Worm (Caenorhabditis elegans) whole organism, L3 larva: ENCODE data around the gene mcp-1.
A peak's percentile ranks its signal among the peaks of the same experiment; 100 is the strongest.

ENCODE experiments used
- R02D3.7 ChIP-seq: fragments of 150-350 bp; optimal IDR thresholded peaks from 2 replicates; lab custom pipeline; 2014; ENCODE audit warnings: missing biosample characterization, missing genetic modification characterization
- ZK546.5 ChIP-seq: sonication (generic microtip); optimal IDR thresholded peaks from 2 replicates; lab custom pipeline; 2017; ENCODE audit warnings: missing biosample characterization, missing genetic modification characterization
- aly-2 ChIP-seq: fragments of 150-350 bp; optimal IDR thresholded peaks from 2 replicates; lab custom pipeline; 2014; ENCODE audit warnings: missing biosample characterization, missing genetic modification characterization
- ama-1 ChIP-seq: fragments of 150-350 bp; optimal IDR thresholded peaks from 2 replicates; lab custom pipeline; 2018
- ceh-28 ChIP-seq: fragments of 150-350 bp; optimal IDR thresholded peaks from 2 replicates; lab custom pipeline; 2014; ENCODE audit warnings: missing biosample characterization, missing genetic modification reagents, missing genetic modification characterization
- ceh-82 ChIP-seq: fragments of 150-350 bp; optimal IDR thresholded peaks from 2 replicates; lab custom pipeline; 2014; ENCODE audit warnings: missing biosample characterization, missing genetic modification characterization
- daf-12 ChIP-seq: fragments of 150-350 bp; optimal IDR thresholded peaks from 2 replicates; lab custom pipeline; 2014; ENCODE audit warnings: missing biosample characterization, missing genetic modification reagents, missing genetic modification characterization
- egl-27 ChIP-seq: sonication (generic microtip); optimal IDR thresholded peaks from 4 replicates; lab custom pipeline; 2017; ENCODE audit warnings: missing biosample characterization, missing genetic modification reagents, missing genetic modification characterization
- egl-5 ChIP-seq: fragments of 150-350 bp; optimal IDR thresholded peaks from 2 replicates; lab custom pipeline; 2017; ENCODE audit warnings: missing biosample characterization, missing genetic modification reagents, missing genetic modification characterization, inconsistent platforms
- elt-2 ChIP-seq: sonication (generic microtip); optimal IDR thresholded peaks from 2 replicates; lab custom pipeline; 2016; ENCODE audit warnings: missing genetic modification reagents, mild to moderate bottlenecking, missing genetic modification characterization, missing compliant biosample characterization
- elt-3 ChIP-seq, 3 experiments: fragments of 150-350 bp in 1 of 3; sonication (generic microtip) in 2 of 3; optimal IDR thresholded peaks; 2 replicates in 2 of 3; 4 replicates in 1 of 3; lab custom pipeline; 2014 to 2017; ENCODE audit warnings: missing biosample characterization in 3 of 3, missing genetic modification characterization in 3 of 3
- eor-1 ChIP-seq, 2 experiments: fragments of 150-350 bp; optimal IDR thresholded peaks; 2 replicates each; lab custom pipeline; 2014 to 2018; ENCODE audit warnings: missing biosample characterization in 2 of 2, missing genetic modification characterization in 2 of 2
- fkh-10 ChIP-seq: sonication (generic microtip); optimal IDR thresholded peaks from 2 replicates; lab custom pipeline; 2017; ENCODE audit warnings: missing biosample characterization, missing genetic modification reagents, missing genetic modification characterization
- fkh-2 ChIP-seq: fragments of 150-350 bp; optimal IDR thresholded peaks from 2 replicates; lab custom pipeline; 2014; ENCODE audit warnings: missing biosample characterization, missing genetic modification reagents, missing genetic modification characterization
- fos-1 ChIP-seq: fragments of 150-350 bp; optimal IDR thresholded peaks from 2 replicates; lab custom pipeline; 2014; ENCODE audit warnings: missing biosample characterization, missing genetic modification characterization
- hmg-11 ChIP-seq: sonication (generic microtip); optimal IDR thresholded peaks from 2 replicates; lab custom pipeline; 2016; ENCODE audit warnings: missing genetic modification characterization, missing compliant biosample characterization
- jun-1 ChIP-seq: fragments of 150-350 bp; optimal IDR thresholded peaks from 2 replicates; lab custom pipeline; 2014; ENCODE audit warnings: missing biosample characterization, missing genetic modification reagents, missing genetic modification characterization
- lin-15B ChIP-seq: fragments of 150-350 bp; optimal IDR thresholded peaks from 2 replicates; lab custom pipeline; 2014; ENCODE audit warnings: missing biosample characterization, missing genetic modification characterization
- lin-39 ChIP-seq: fragments of 150-350 bp; optimal IDR thresholded peaks from 2 replicates; lab custom pipeline; 2018; ENCODE audit warnings: missing biosample characterization, missing genetic modification reagents, missing genetic modification characterization
- lsy-12 ChIP-seq: sonication (generic microtip); optimal IDR thresholded peaks from 2 replicates; lab custom pipeline; 2016; ENCODE audit warnings: mild to moderate bottlenecking, missing genetic modification characterization, missing compliant biosample characterization
- nfya-1 ChIP-seq: sonication (generic microtip); optimal IDR thresholded peaks from 2 replicates; lab custom pipeline; 2017; ENCODE audit warnings: missing genetic modification characterization, mild to moderate bottlenecking, missing compliant biosample characterization, antibody characterized with exemption, moderate library complexity; ENCODE audit not compliant: insufficient read depth
- nhr-12 ChIP-seq: fragments of 150-350 bp; optimal IDR thresholded peaks from 2 replicates; lab custom pipeline; 2014; ENCODE audit warnings: missing biosample characterization, missing genetic modification characterization
- nhr-23 ChIP-seq: fragments of 150-350 bp; optimal IDR thresholded peaks from 2 replicates; lab custom pipeline; 2014; ENCODE audit warnings: missing biosample characterization, missing genetic modification reagents, missing genetic modification characterization
- nhr-237 ChIP-seq: fragments of 150-350 bp; optimal IDR thresholded peaks from 2 replicates; lab custom pipeline; 2014; ENCODE audit warnings: missing biosample characterization, missing genetic modification characterization
- nhr-28 ChIP-seq: fragments of 150-350 bp; optimal IDR thresholded peaks from 2 replicates; lab custom pipeline; 2014; ENCODE audit warnings: missing biosample characterization, missing genetic modification characterization
- nhr-67 ChIP-seq: fragments of 150-350 bp; optimal IDR thresholded peaks from 2 replicates; lab custom pipeline; 2014; ENCODE audit warnings: missing biosample characterization, missing genetic modification characterization
- nhr-76 ChIP-seq: fragments of 150-350 bp; sonication (generic microtip); optimal IDR thresholded peaks from 5 replicates; lab custom pipeline; 2014; ENCODE audit warnings: missing biosample characterization, missing genetic modification characterization
- pha-4 ChIP-seq: fragments of 150-350 bp; optimal IDR thresholded peaks from 2 replicates; lab custom pipeline; 2014; ENCODE audit warnings: missing biosample characterization, missing genetic modification reagents, missing genetic modification characterization
- pqm-1 ChIP-seq: fragments of 150-350 bp; optimal IDR thresholded peaks from 2 replicates; lab custom pipeline; 2017; ENCODE audit warnings: missing biosample characterization, missing genetic modification characterization, inconsistent platforms
- sea-2 ChIP-seq: fragments of 150-350 bp; sonication (generic microtip); optimal IDR thresholded peaks from 4 replicates; lab custom pipeline; 2014; ENCODE audit warnings: missing biosample characterization, missing genetic modification reagents, missing genetic modification characterization
- snpc-4 ChIP-seq: fragments of 150-350 bp; optimal IDR thresholded peaks from 2 replicates; lab custom pipeline; 2014; ENCODE audit warnings: missing biosample characterization, missing genetic modification characterization
- tbx-2 ChIP-seq: sonication (generic microtip); optimal IDR thresholded peaks from 2 replicates; lab custom pipeline; 2016; ENCODE audit warnings: mild to moderate bottlenecking, missing genetic modification characterization, missing compliant biosample characterization
- unc-62 ChIP-seq: fragments of 150-350 bp; sonication (generic microtip); optimal IDR thresholded peaks from 4 replicates; lab custom pipeline; 2014; ENCODE audit warnings: missing biosample characterization, missing genetic modification reagents, missing genetic modification characterization
- zag-1 ChIP-seq: fragments of 150-350 bp; optimal IDR thresholded peaks from 2 replicates; lab custom pipeline; 2014; ENCODE audit warnings: missing biosample characterization, missing genetic modification characterization
- ztf-11 ChIP-seq: fragments of 150-350 bp; optimal IDR thresholded peaks from 2 replicates; lab custom pipeline; 2014; ENCODE audit warnings: missing biosample characterization, missing genetic modification characterization
- ztf-4 ChIP-seq: fragments of 150-350 bp; optimal IDR thresholded peaks from 2 replicates; lab custom pipeline; 2014; ENCODE audit warnings: missing biosample characterization, missing genetic modification characterization

mcp-1 gene

ce11 chrV:5972582-5972981 lies 11.0 kb downstream of the mcp-1 start:
- no peak for TF ChIP-seq daf-12 (tag; lab: Kevin White, UChicago)
- no peak for TF ChIP-seq egl-5
- TF ChIP-seq ztf-11 (tag; lab: Kevin White, UChicago) = no peak
- TF ChIP-seq ztf-4 (tag; lab: Kevin White, UChicago) = no peak
- no peak for TF ChIP-seq nhr-12 (tag; lab: Kevin White, UChicago)
- TF ChIP-seq snpc-4 (tag; lab: Kevin White, UChicago) = no peak
- TF ChIP-seq fos-1 (tag; lab: Kevin White, UChicago) = no peak
- TF ChIP-seq nfya-1 (tag; lab: Kevin White, UChicago) = no peak
- no peak for TF ChIP-seq ZK546.5
- no peak for TF ChIP-seq ceh-82 (tag; lab: Kevin White, UChicago)
- TF ChIP-seq elt-3 (tag; optimal IDR thresholded peaks at IDR 0.05; lab: Kevin White, UChicago) = no peak
- TF ChIP-seq nhr-28 (tag; lab: Kevin White, UChicago) = no peak
- no peak for TF ChIP-seq nhr-23 (tag; lab: Kevin White, UChicago)
- TF ChIP-seq lin-15B (tag; lab: Kevin White, UChicago) = no peak

ce11 chrV:5973713-5974112 lies 12.1 kb downstream of the mcp-1 start:
- TF ChIP-seq ztf-11 (tag; lab: Kevin White, UChicago) = no peak
- no peak for TF ChIP-seq aly-2 (tag; lab: Kevin White, UChicago)
- TF ChIP-seq R02D3.7 (tag; lab: Kevin White, UChicago) = no peak
- no peak for TF ChIP-seq lin-39 (tag; lab: Kevin White, UChicago)
- TF ChIP-seq tbx-2 (tag; lab: Kevin White, UChicago) = no peak
- no peak for TF ChIP-seq ama-1
- no peak for TF ChIP-seq fkh-2
- TF ChIP-seq daf-12 (tag; lab: Kevin White, UChicago) = no peak
- TF ChIP-seq pha-4 = no peak
- no peak for TF ChIP-seq pqm-1 (tag; lab: Kevin White, UChicago)
- TF ChIP-seq unc-62 (GFP tag; lab: Kevin White, UChicago) = no peak
- TF ChIP-seq elt-2 (tag; lab: Kevin White, UChicago) = no peak
- TF ChIP-seq, all 47 proteins: peak for 0

ce11 chrV:5975724-5976123 lies 14.1 kb downstream of the mcp-1 start, which contains the start of gene acy-2:
TSS of gene acy-2 (plus strand) at chrV:5976024.
- TF ChIP-seq nhr-23 (tag; lab: Kevin White, UChicago) (no peak), egl-27 (tag; lab: Kevin White, UChicago) (no peak), zag-1 (tag; lab: Kevin White, UChicago) (no peak), egl-5 (no peak), lin-39 (tag; lab: Kevin White, UChicago) (no peak), ama-1 (no peak), lsy-12 (tag; lab: Kevin White, UChicago) (no peak), ztf-4 (tag; lab: Kevin White, UChicago) (no peak), nhr-67 (tag; lab: Kevin White, UChicago) (no peak), ceh-28 (tag; lab: Kevin White, UChicago) (no peak)
- TF ChIP-seq, all 47 proteins: peak for 0

ce11 chrV:5982722-5983121 lies 21.1 kb downstream of the mcp-1 start:
- TF ChIP-seq nhr-76 (no peak), ceh-82 (tag; lab: Kevin White, UChicago) (no peak), nhr-23 (tag; lab: Kevin White, UChicago) (peak; percentile 72), nfya-1 (tag; lab: Kevin White, UChicago) (no peak)

- TF ChIP-seq snpc-4 (tag; lab: Kevin White, UChicago) (no peak), nhr-28 (tag; lab: Kevin White, UChicago) (no peak), fkh-10 (GFP tag; lab: Kevin White, UChicago) (no peak), tbx-2 (tag; lab: Kevin White, UChicago) (no peak), sea-2 (GFP tag; lab: Kevin White, UChicago) (no peak), elt-3 (tag; optimal IDR thresholded peaks at IDR 0.05; lab: Kevin White, UChicago) (no peak), hmg-11 (tag; lab: Kevin White, UChicago) (no peak), ama-1 (no peak), egl-27 (tag; lab: Kevin White, UChicago) (no peak), nhr-67 (tag; lab: Kevin White, UChicago) (no peak), lin-39 (tag; lab: Kevin White, UChicago) (no peak), pqm-1 (tag; lab: Kevin White, UChicago) (no peak), nhr-237 (tag; lab: Kevin White, UChicago) (no peak), egl-5 (no peak), eor-1 (tag; optimal IDR thresholded peaks at IDR 0.05; lab: Kevin White, UChicago) (no peak), R02D3.7 (tag; lab: Kevin White, UChicago) (no peak), jun-1 (no peak)
Measured at ce11 chrV:5983380-5983779, 21.8 kb downstream of the mcp-1 start, which contains the start of gene dhs-16. TSS of gene dhs-16 (plus strand) at chrV:5983745.
